Worm (Caenorhabditis elegans) whole organism, L4/young adult: ENCODE measurements around the gene Y32B12B.4.

Experiments used
- W03F9.2 ChIP-seq: fragments of 150-350 bp; optimal IDR thresholded peaks from 2 replicates; lab custom pipeline; 2014; ENCODE audit warnings: missing biosample characterization, missing genetic modification characterization
- dao-5 ChIP-seq: sonication (generic microtip); optimal IDR thresholded peaks from 2 replicates; lab custom pipeline; 2016; ENCODE audit warnings: missing genotype, missing genetic modification characterization, moderate library complexity, missing compliant biosample characterization

ce11 chrV:16604301-16604700 is 51.2 kb downstream of the Y32B12B.4 start:
- TF ChIP-seq dao-5 (no peak), W03F9.2 (tag; lab: Kevin White, UChicago) (no peak)
